Worm (Caenorhabditis elegans): Measurements from ENCODE around the gene K09C4.7.

ce11 chrX:3285448-3285847, 12.8 kb downstream of the K09C4.7 start:
- TF ChIP-seq snpc-4 (GFP tag; optimal IDR thresholded peaks at IDR 0.05) (no peak), snpc-4 (tag; optimal IDR thresholded peaks at IDR 0.05) (no peak), sdz-38 (tag; optimal IDR thresholded peaks at IDR 0.05) (no peak), Y79H2A.3 (GFP tag; conservative IDR thresholded peaks at IDR 0.05) (no peak)
